Worm (Caenorhabditis elegans) whole organism, L4 larva: ENCODE data around the gene Y39F10C.1.

ENCODE experiments used
- F37D6.2 ChIP-seq: sonication (generic microtip); optimal IDR thresholded peaks from 2 replicates; lab custom pipeline; 2016; ENCODE audit warnings: mild to moderate bottlenecking, missing genetic modification characterization, missing compliant biosample characterization
- ZK546.5 ChIP-seq, 2 experiments: sonication (generic microtip); optimal IDR thresholded peaks; 2 replicates each; lab custom pipeline; 2017; ENCODE audit warnings: missing biosample characterization in 2 of 2, missing genetic modification characterization in 2 of 2
- ama-1 ChIP-seq: fragments of 150-350 bp; optimal IDR thresholded peaks from 2 replicates; lab custom pipeline; 2014; ENCODE audit warnings: inconsistent platforms, mixed read lengths
- ceh-32 ChIP-seq: sonication (generic microtip); optimal IDR thresholded peaks from 2 replicates; lab custom pipeline; 2016; ENCODE audit warnings: mild to moderate bottlenecking, missing genetic modification characterization, missing compliant biosample characterization; ENCODE audit not compliant: poor library complexity
- daf-19 ChIP-seq: fragments of 200-800 bp; sonication (Bioruptor generic); conservative IDR thresholded peaks from 2 replicates; pipeline ENCODE4 v1.3.6; 2022; ENCODE audit warnings: missing genetic modification characterization, missing compliant biosample characterization
- dve-1 ChIP-seq: sonication (generic microtip); optimal IDR thresholded peaks from 2 replicates; lab custom pipeline; 2017; ENCODE audit warnings: antibody characterized with exemption, mild to moderate bottlenecking, missing genetic modification characterization, missing compliant biosample characterization; ENCODE audit not compliant: insufficient read depth
- lin-1 ChIP-seq: fragments of 200-800 bp; sonication (Bioruptor generic); IDR thresholded peaks from 2 replicates; pipeline ENCODE4 v1.3.6; 2022; ENCODE audit warnings: missing genetic modification reagents, missing genetic modification characterization, missing compliant biosample characterization
- lin-38 ChIP-seq: fragments of 200-800 bp; sonication (Bioruptor generic); IDR thresholded peaks from 2 replicates; pipeline ENCODE4 v1.3.6; 2022; ENCODE audit warnings: missing genetic modification reagents, missing genetic modification characterization, missing compliant biosample characterization
- madf-5 ChIP-seq, 2 experiments: fragments of 200-800 bp; sonication (Bioruptor generic); IDR thresholded peaks; 2 replicates each; pipeline ENCODE4 v1.3.6; 2022; ENCODE audit warnings: missing compliant biosample characterization in 2 of 2, missing genetic modification characterization in 2 of 2
- nhr-77 ChIP-seq: fragments of 150-350 bp; optimal IDR thresholded peaks from 2 replicates; lab custom pipeline; 2014; ENCODE audit warnings: missing biosample characterization, missing genetic modification characterization
- php-3 ChIP-seq: fragments of 200-800 bp; sonication (Bioruptor generic); IDR thresholded peaks from 2 replicates; pipeline ENCODE4 v1.3.6; 2022; ENCODE audit warnings: missing genetic modification reagents, missing genetic modification characterization, missing compliant biosample characterization
- spr-3 ChIP-seq: fragments of 200-800 bp; sonication (Bioruptor generic); optimal IDR thresholded peaks from 2 replicates; lab custom pipeline; 2018; ENCODE audit warnings: mild to moderate bottlenecking, missing genetic modification characterization, missing compliant biosample characterization
- unc-130 ChIP-seq: sonication (generic microtip); optimal IDR thresholded peaks from 2 replicates; lab custom pipeline; 2016; ENCODE audit warnings: missing genetic modification reagents, missing genetic modification characterization, missing compliant biosample characterization
- zag-1 ChIP-seq: fragments of 150-350 bp; optimal IDR thresholded peaks from 2 replicates; lab custom pipeline; 2014; ENCODE audit warnings: missing biosample characterization, missing genetic modification characterization

DNA sequence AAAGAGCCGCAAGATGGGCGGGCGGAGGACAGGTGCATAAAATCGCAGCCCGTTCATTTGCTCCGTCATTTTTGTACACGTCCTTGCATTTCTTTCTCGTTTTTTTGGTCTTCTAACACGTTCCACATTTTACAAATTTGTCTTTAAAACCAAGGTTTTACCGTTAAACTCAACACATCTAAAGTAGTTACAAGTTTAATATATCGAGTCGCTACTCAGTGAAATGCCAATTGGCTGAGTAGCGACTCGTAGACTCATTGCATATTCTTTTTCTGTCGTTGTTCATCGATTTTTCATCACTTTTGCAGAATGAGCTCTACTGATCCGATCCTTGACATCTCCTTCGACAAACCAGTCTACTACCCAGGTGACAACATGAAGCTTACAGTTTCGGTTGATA lies 48.2 kb upstream of the Y39F10C.1 start, which contains the start of gene arrd-1:
- TF ChIP-seq php-3 (GFP tag; lab: Robert Waterston, UW) (no peak), dve-1 (tag; lab: Kevin White, UChicago) (no peak), zag-1 (tag; lab: Kevin White, UChicago) (no peak), nhr-77 (tag; lab: Kevin White, UChicago) (no peak), madf-5 (GFP tag; IDR thresholded peaks at IDR 0.05; lab: Robert Waterston, UW) (no peak), lin-38 (GFP tag; lab: Robert Waterston, UW) (no peak), ama-1 (lab: Kevin White, UChicago) (no peak), ceh-32 (tag; lab: Kevin White, UChicago) (no peak), ZK546.5 (tag; optimal IDR thresholded peaks at IDR 0.05; lab: Kevin White, UChicago) (no peak), daf-19 (GFP tag; lab: Robert Waterston, UW) (no peak), unc-130 (GFP tag; lab: Kevin White, UChicago) (no peak), spr-3 (no peak), lin-1 (GFP tag; lab: Robert Waterston, UW) (no peak), F37D6.2 (tag; lab: Kevin White, UChicago) (no peak)
